Fruit fly (Drosophila melanogaster) whole organism, embryonic: ENCODE results near the gene CG3078.

Experiments used
- C15 ChIP-seq: fragments of 200-800 bp; sonication (Bioruptor generic); IDR thresholded peaks from 3 replicates; pipeline ENCODE4 v1.3.6; 2022; ENCODE audit warnings: missing biosample characterization, missing genetic modification characterization
- CG11695 ChIP-seq: fragments of 200-800 bp; sonication (Bioruptor generic); IDR thresholded peaks from 3 replicates; pipeline ENCODE4 v1.3.6; 2022; ENCODE audit warnings: missing biosample characterization, missing genetic modification characterization
- CG12104 ChIP-seq: fragments of 200-800 bp; sonication (Bioruptor generic); optimal IDR thresholded peaks from 3 replicates; lab custom pipeline; 2016; ENCODE audit warnings: missing biosample characterization, missing genetic modification characterization
- CG17612 ChIP-seq: fragments of 200-800 bp; sonication (Bioruptor generic); IDR thresholded peaks from 2 replicates; pipeline ENCODE4 v1.3.6; 2022; ENCODE audit warnings: missing biosample characterization, missing genetic modification characterization
- CG18011 ChIP-seq: fragments of 200-800 bp; sonication (Bioruptor generic); optimal IDR thresholded peaks from 2 replicates; lab custom pipeline; 2017; ENCODE audit warnings: missing biosample characterization, missing genetic modification characterization, mild to moderate bottlenecking, moderate library complexity, missing genotype
- CG1832 ChIP-seq: fragments of 200-800 bp; sonication (Bioruptor generic); optimal IDR thresholded peaks from 2 replicates; lab custom pipeline; 2017; ENCODE audit warnings: missing biosample characterization, mild to moderate bottlenecking, missing genetic modification characterization, inconsistent platforms
- CG18599 ChIP-seq: fragments of 200-800 bp; sonication (Bioruptor generic); optimal IDR thresholded peaks from 3 replicates; lab custom pipeline; 2017; ENCODE audit warnings: missing biosample characterization, missing genetic modification characterization, mild to moderate bottlenecking, moderate library complexity, missing genetic modification reagents
- CG32532 ChIP-seq: fragments of 200-800 bp; sonication (Bioruptor generic); IDR thresholded peaks from 2 replicates; pipeline ENCODE4 v1.3.6; 2022; ENCODE audit warnings: missing biosample characterization, missing genetic modification characterization
- CG3726 ChIP-seq: fragments of 200-800 bp; sonication (Bioruptor generic); IDR thresholded peaks from 3 replicates; pipeline ENCODE4, ENCODE4 v1.3.6; 2022; ENCODE audit warnings: missing biosample characterization, missing genetic modification characterization
- CG5180 ChIP-seq: fragments of 200-800 bp; sonication (Bioruptor generic); optimal IDR thresholded peaks from 3 replicates; lab custom pipeline; 2017; ENCODE audit warnings: missing biosample characterization, missing genetic modification characterization, mild to moderate bottlenecking, moderate library complexity, missing genetic modification reagents
- CG6175 ChIP-seq: fragments of 200-800 bp; sonication (Bioruptor generic); IDR thresholded peaks from 3 replicates; pipeline ENCODE4 v1.3.6; 2022; ENCODE audit warnings: missing biosample characterization, missing genetic modification characterization
- CG6689 ChIP-seq: fragments of 200-800 bp; sonication (Bioruptor generic); IDR thresholded peaks from 2 replicates; pipeline ENCODE4 v1.3.6; 2022; ENCODE audit warnings: missing biosample characterization, missing genetic modification characterization
- CG6765 ChIP-seq: fragments of 200-800 bp; sonication (Bioruptor generic); optimal IDR thresholded peaks from 3 replicates; lab custom pipeline; 2017; ENCODE audit warnings: missing biosample characterization, mild to moderate bottlenecking, missing genetic modification characterization
- CG8924 ChIP-seq: fragments of 200-800 bp; optimal IDR thresholded peaks from 3 replicates; lab custom pipeline; 2019; ENCODE audit warnings: missing biosample characterization, mild to moderate bottlenecking, missing genetic modification characterization, moderate library complexity
- CTCF ChIP-seq: fragments of 200-800 bp; sonication (Bioruptor generic); optimal IDR thresholded peaks from 2 replicates; lab custom pipeline; 2017; ENCODE audit warnings: missing biosample characterization, mild to moderate bottlenecking, missing genetic modification characterization, moderate library complexity
- CoRest ChIP-seq: fragments of 200-800 bp; sonication (Bioruptor generic); optimal IDR thresholded peaks from 3 replicates; lab custom pipeline; 2018; ENCODE audit warnings: missing biosample characterization, mild to moderate bottlenecking, missing genetic modification characterization, moderate library complexity
- D ChIP-seq, 2 experiments: fragments of 200-800 bp in 1 of 2; fragments of >200 bp in 1 of 2; sonication (Bioruptor generic) in 1 of 2; optimal IDR thresholded peaks; 2 replicates in 1 of 2; 3 replicates in 1 of 2; lab custom pipeline; 2017; ENCODE audit warnings: mild to moderate bottlenecking in 1 of 2, missing biosample characterization in 1 of 2, missing genetic modification characterization in 1 of 2, missing genetic modification reagents in 1 of 2
- Dip2 ChIP-seq: fragments of 200-800 bp; sonication (Bioruptor generic); IDR thresholded peaks from 2 replicates; pipeline ENCODE4 v1.3.6; 2022; ENCODE audit warnings: missing biosample characterization, missing genetic modification characterization
- Dll ChIP-seq: fragments of 200-800 bp; sonication (Bioruptor generic); IDR thresholded peaks from 4 replicates; pipeline ENCODE4 v1.3.6; 2022; ENCODE audit warnings: missing biosample characterization, missing genetic modification characterization; ENCODE audit not compliant: partially characterized antibody
- Doc2 ChIP-seq: fragments of 200-800 bp; sonication (Bioruptor generic); IDR thresholded peaks from 2 replicates; pipeline ENCODE4 v1.3.6; 2022; ENCODE audit warnings: missing biosample characterization, missing genetic modification characterization
- Dref ChIP-seq: fragments of 200-800 bp; sonication (Bioruptor generic); IDR thresholded peaks from 2 replicates; pipeline ENCODE4 v1.3.6; 2022; ENCODE audit warnings: missing biosample characterization, missing genetic modification characterization
- Fer1 ChIP-seq: fragments of 200-800 bp; sonication (Bioruptor generic); optimal IDR thresholded peaks from 2 replicates; lab custom pipeline; 2017; ENCODE audit warnings: missing biosample characterization, mild to moderate bottlenecking, missing genetic modification characterization
- Fer3 ChIP-seq: fragments of 200-800 bp; sonication (Bioruptor generic); optimal IDR thresholded peaks from 2 replicates; lab custom pipeline; 2018; ENCODE audit warnings: missing biosample characterization, mild to moderate bottlenecking, missing genetic modification characterization, moderate library complexity
- Hand ChIP-seq: fragments of 200-800 bp; sonication (Bioruptor generic); optimal IDR thresholded peaks from 2 replicates; lab custom pipeline; 2017; ENCODE audit warnings: mild to moderate bottlenecking, missing biosample characterization, missing genetic modification reagents, missing genetic modification characterization
- Hr3 ChIP-seq: fragments of 200-800 bp; sonication (Bioruptor generic); optimal IDR thresholded peaks from 3 replicates; lab custom pipeline; 2016; ENCODE audit warnings: missing biosample characterization, missing genetic modification characterization
- Lim3 ChIP-seq: fragments of 200-800 bp; sonication (Bioruptor generic); IDR thresholded peaks from 2 replicates; pipeline ENCODE4 v1.3.6; 2022; ENCODE audit warnings: missing biosample characterization, missing genetic modification characterization
- Lpt ChIP-seq: fragments of >200 bp; optimal IDR thresholded peaks from 2 replicates; lab custom pipeline; 2018; ENCODE audit warnings: missing biosample characterization, missing genetic modification characterization
- Neu2 ChIP-seq: fragments of 200-800 bp; sonication (Bioruptor generic); optimal IDR thresholded peaks from 3 replicates; lab custom pipeline; 2016; ENCODE audit warnings: missing biosample characterization, missing genetic modification characterization, borderline replicate concordance
- Nf-YB ChIP-seq: fragments of 200-800 bp; sonication (Bioruptor generic); optimal IDR thresholded peaks from 3 replicates; lab custom pipeline; 2019; ENCODE audit warnings: missing biosample characterization, mild to moderate bottlenecking, missing genetic modification characterization, moderate library complexity
- Oli ChIP-seq: fragments of 200-800 bp; sonication (Bioruptor generic); optimal IDR thresholded peaks from 2 replicates; lab custom pipeline; 2018; ENCODE audit warnings: missing biosample characterization, mild to moderate bottlenecking, missing genetic modification characterization, moderate library complexity
- caup ChIP-seq: fragments of 200-800 bp; sonication (Bioruptor generic); optimal IDR thresholded peaks from 3 replicates; lab custom pipeline; 2017; ENCODE audit warnings: missing biosample characterization, mild to moderate bottlenecking, missing genetic modification characterization, moderate library complexity; ENCODE audit not compliant: severe bottlenecking
- corto ChIP-seq: fragments of 200-800 bp; sonication (Bioruptor generic); optimal IDR thresholded peaks from 2 replicates; lab custom pipeline; 2016; ENCODE audit warnings: missing biosample characterization, mild to moderate bottlenecking, missing genetic modification characterization, moderate library complexity
- cwo ChIP-seq: fragments of 200-800 bp; sonication (Bioruptor generic); optimal IDR thresholded peaks from 3 replicates; lab custom pipeline; 2017; ENCODE audit warnings: missing biosample characterization, missing genetic modification characterization, mild to moderate bottlenecking, moderate library complexity, missing genetic modification reagents
- dati ChIP-seq: fragments of 200-800 bp; sonication (Bioruptor generic); IDR thresholded peaks from 2 replicates; pipeline ENCODE4 v1.3.6; 2022; ENCODE audit warnings: missing biosample characterization, missing genetic modification characterization
- dimm ChIP-seq: fragments of 200-800 bp; sonication (Bioruptor generic); IDR thresholded peaks from 2 replicates; pipeline ENCODE4 v1.3.6; 2022; ENCODE audit warnings: missing biosample characterization, missing genetic modification characterization
- emc ChIP-seq: fragments of 200-800 bp; sonication (Bioruptor generic); optimal IDR thresholded peaks from 2 replicates; lab custom pipeline; 2016; ENCODE audit warnings: missing biosample characterization, missing genetic modification characterization
- eve ChIP-seq, 2 experiments: fragments of >200 bp; optimal IDR thresholded peaks; 2 replicates each; lab custom pipeline; 2017; ENCODE audit warnings: missing biosample characterization in 2 of 2, missing genetic modification characterization in 2 of 2
- fd3F ChIP-seq: fragments of 200-800 bp; sonication (Bioruptor generic); optimal IDR thresholded peaks from 2 replicates; lab custom pipeline; 2018; ENCODE audit warnings: missing biosample characterization, mild to moderate bottlenecking, missing genetic modification characterization, moderate library complexity
- fru ChIP-seq: fragments of >200 bp; optimal IDR thresholded peaks from 2 replicates; lab custom pipeline; 2017
- grau ChIP-seq: fragments of 200-800 bp; optimal IDR thresholded peaks from 3 replicates; lab custom pipeline; 2019; ENCODE audit warnings: missing biosample characterization, mild to moderate bottlenecking, missing genetic modification characterization, moderate library complexity
- maf-S ChIP-seq: fragments of 200-800 bp; sonication (Bioruptor generic); optimal IDR thresholded peaks from 2 replicates; lab custom pipeline; 2016; ENCODE audit warnings: missing biosample characterization, missing genetic modification characterization
- peb ChIP-seq: fragments of 200-800 bp; sonication (Bioruptor generic); IDR thresholded peaks from 2 replicates; pipeline ENCODE4 v1.3.6; 2022; ENCODE audit warnings: missing biosample characterization, missing genetic modification characterization
- psq ChIP-seq: fragments of 200-800 bp; sonication (Bioruptor generic); optimal IDR thresholded peaks from 2 replicates; lab custom pipeline; 2017; ENCODE audit warnings: missing biosample characterization, missing genetic modification characterization
- salm ChIP-seq: fragments of 200-800 bp; sonication (Bioruptor generic); optimal IDR thresholded peaks from 2 replicates; lab custom pipeline; 2018; ENCODE audit warnings: missing biosample characterization, mild to moderate bottlenecking, missing genetic modification characterization
- scrt ChIP-seq: fragments of 200-800 bp; sonication (Bioruptor generic); optimal IDR thresholded peaks from 2 replicates; lab custom pipeline; 2018; ENCODE audit warnings: missing biosample characterization, mild to moderate bottlenecking, missing genetic modification characterization, moderate library complexity
- sens ChIP-seq: fragments of 200-800 bp; sonication (Bioruptor generic); peaks from one replicate; lab custom pipeline; 2016; ENCODE audit warnings: missing biosample characterization, missing genetic modification characterization
- sima ChIP-seq: fragments of 200-800 bp; sonication (Bioruptor generic); optimal IDR thresholded peaks from 2 replicates; lab custom pipeline; 2016; ENCODE audit warnings: missing biosample characterization, missing genetic modification characterization
- sug ChIP-seq: fragments of 200-800 bp; optimal IDR thresholded peaks from 2 replicates; lab custom pipeline; 2019; ENCODE audit warnings: missing biosample characterization, mild to moderate bottlenecking, missing genetic modification characterization, moderate library complexity
- vfl ChIP-seq: fragments of 200-800 bp; sonication (Bioruptor generic); optimal IDR thresholded peaks from 2 replicates; lab custom pipeline; 2016; ENCODE audit warnings: missing biosample characterization, missing genetic modification characterization

The CG3078 gene

dm6 chrX:2297428-2298200 is 38.0 kb upstream of the CG3078 start (continued):
- TF ChIP-seq Dll (GFP tag; lab: Robert Waterston, UW): no peak
- TF ChIP-seq CG5180 (GFP tag; lab: Kevin White, UChicago): peak; percentile 91
- peak; percentile 98 for TF ChIP-seq dimm (GFP tag; lab: Robert Waterston, UW)
- TF ChIP-seq corto (GFP tag; lab: Kevin White, UChicago): no peak
- peak; percentile 96 for TF ChIP-seq Lim3
- TF ChIP-seq cwo (GFP tag; lab: Kevin White, UChicago): peak; percentile 97
- TF ChIP-seq CG32532 (GFP tag; lab: Robert Waterston, UW): peak; percentile 98
- peak; percentile 87 for TF ChIP-seq Nf-YB (GFP tag; lab: Kevin White, UChicago)
- TF ChIP-seq emc (GFP tag; lab: Kevin White, UChicago): peak; percentile 97
- TF ChIP-seq psq: peak; percentile 90
- TF ChIP-seq D (optimal IDR thresholded peaks at IDR 0.05; lab: Kevin White, UChicago): no peak
- TF ChIP-seq D (GFP tag; optimal IDR thresholded peaks at IDR 0.05; lab: Kevin White, UChicago): peak; percentile 98
- peak; percentile 86 for TF ChIP-seq Neu2 (GFP tag; lab: Kevin White, UChicago)
- TF ChIP-seq Doc2 (GFP tag; lab: Robert Waterston, UW): peak; percentile 91
- peak; percentile 41; the same call in 1 of the 2 replicates for TF ChIP-seq Dref
- peak; percentile 95 for TF ChIP-seq CG6765 (GFP tag; lab: Kevin White, UChicago)
- TF ChIP-seq sima (GFP tag; lab: Kevin White, UChicago): peak; percentile 96
- TF ChIP-seq fd3F (GFP tag; lab: Kevin White, UChicago): peak; percentile 96
- TF ChIP-seq CG11695 (GFP tag; lab: Robert Waterston, UW): peak; percentile 97
- peak; percentile 98 for TF ChIP-seq CG6689 (GFP tag; lab: Robert Waterston, UW)
- TF ChIP-seq fru: no peak
- TF ChIP-seq Hand (GFP tag; lab: Kevin White, UChicago): peak; percentile 97
- peak; percentile 95 for TF ChIP-seq CG6175
- peak; percentile 100 for TF ChIP-seq sens
- TF ChIP-seq grau (tag; lab: Kevin White, UChicago): peak; percentile 100
- peak in 1 of 2 experiments; percentile 99 for TF ChIP-seq eve (GFP tag; optimal IDR thresholded peaks at IDR 0.05; lab: Kevin White, UChicago)
- TF ChIP-seq CG18011: peak; percentile 88
- no peak for TF ChIP-seq Lpt (GFP tag; lab: Kevin White, UChicago)
- peak; percentile 70; the same call in 1 of the 2 replicates for TF ChIP-seq Dip2
- peak; percentile 98 for TF ChIP-seq CoRest (tag; lab: Kevin White, UChicago)
- TF ChIP-seq sug (tag; lab: Kevin White, UChicago): peak; percentile 94
- peak; percentile 98 for TF ChIP-seq Fer1 (GFP tag; lab: Kevin White, UChicago)
- TF ChIP-seq CTCF: peak; percentile 76
- TF ChIP-seq CG17612 (GFP tag; lab: Robert Waterston, UW): peak; percentile 91
- TF ChIP-seq scrt (GFP tag; lab: Kevin White, UChicago): peak; percentile 96
- TF ChIP-seq CG3726 (GFP tag; lab: Robert Waterston, UW): peak; percentile 97
- TF ChIP-seq caup (GFP tag; lab: Kevin White, UChicago): peak; percentile 97
- TF ChIP-seq CG12104: peak; percentile 96
- peak; percentile 98 for TF ChIP-seq salm (tag; lab: Kevin White, UChicago)
- peak; percentile 96 for TF ChIP-seq dati (GFP tag; lab: Robert Waterston, UW)
- peak; percentile 99 for TF ChIP-seq CG8924
- no peak for TF ChIP-seq CG1832 (GFP tag; lab: Kevin White, UChicago)
- TF ChIP-seq Hr3: peak; percentile 99
- TF ChIP-seq Oli (tag; lab: Kevin White, UChicago): peak; percentile 99
- peak; percentile 98 for TF ChIP-seq Fer3 (tag; lab: Kevin White, UChicago)
- peak; percentile 98 for TF ChIP-seq maf-S (GFP tag; lab: Kevin White, UChicago)
- TF ChIP-seq CG18599 (GFP tag; lab: Kevin White, UChicago): peak; percentile 99
- peak; percentile 96 for TF ChIP-seq vfl (GFP tag; lab: Kevin White, UChicago)
- peak; percentile 97 for TF ChIP-seq peb (GFP tag; lab: Robert Waterston, UW)
- peak; percentile 93 for TF ChIP-seq C15 (GFP tag; lab: Robert Waterston, UW)
